Fruit fly (Drosophila melanogaster): ENCODE measurements around the gene CG13690.
A peak's percentile ranks its signal among the peaks of the same experiment; 100 is the strongest.

Gene CG13690

dm6 chr2L:439339-439738 is 19.9 kb upstream of the CG13690 start:
- no peak for TF ChIP-seq Dll (optimal IDR thresholded peaks at IDR 0.05)
- no peak for TF ChIP-seq psq (optimal IDR thresholded peaks at IDR 0.05)
- no peak for TF ChIP-seq pan (optimal IDR thresholded peaks at IDR 0.05)
- no peak for TF ChIP-seq usp (GFP tag; optimal IDR thresholded peaks at IDR 0.05)
- no peak for TF ChIP-seq EcR (GFP tag; optimal IDR thresholded peaks at IDR 0.05)
- TF ChIP-seq CG8478 (optimal IDR thresholded peaks at IDR 0.05), result no peak

dm6 chr2L:437498-437897 is 18.0 kb upstream of the CG13690 start:
- no peak for TF ChIP-seq Dll (optimal IDR thresholded peaks at IDR 0.05)
- TF ChIP-seq CG8478 (optimal IDR thresholded peaks at IDR 0.05), result no peak
- no peak for TF ChIP-seq pan (optimal IDR thresholded peaks at IDR 0.05)
- no peak for TF ChIP-seq psq (optimal IDR thresholded peaks at IDR 0.05)
- TF ChIP-seq EcR (GFP tag; optimal IDR thresholded peaks at IDR 0.05), result no peak
- no peak for TF ChIP-seq usp (GFP tag; optimal IDR thresholded peaks at IDR 0.05)

- TF ChIP-seq usp (GFP tag; optimal IDR thresholded peaks at IDR 0.05) (no peak), CG8478 (optimal IDR thresholded peaks at IDR 0.05) (no peak), Dll (optimal IDR thresholded peaks at IDR 0.05) (no peak), psq (optimal IDR thresholded peaks at IDR 0.05) (no peak), EcR (GFP tag; optimal IDR thresholded peaks at IDR 0.05) (no peak), pan (optimal IDR thresholded peaks at IDR 0.05) (no peak)
These were observed 15.9 kb upstream of the CG13690 start for dm6 chr2L:435311-435806.

dm6 chr2L:434439-434838 is 15.0 kb upstream of the CG13690 start:
- TF ChIP-seq psq (optimal IDR thresholded peaks at IDR 0.05) (no peak), EcR (GFP tag; optimal IDR thresholded peaks at IDR 0.05) (no peak), CG8478 (optimal IDR thresholded peaks at IDR 0.05) (no peak), Dll (optimal IDR thresholded peaks at IDR 0.05) (no peak), pan (optimal IDR thresholded peaks at IDR 0.05) (no peak), usp (GFP tag; optimal IDR thresholded peaks at IDR 0.05) (no peak)

- TF ChIP-seq pan (optimal IDR thresholded peaks at IDR 0.05) (no peak), CG8478 (optimal IDR thresholded peaks at IDR 0.05) (no peak), EcR (GFP tag; optimal IDR thresholded peaks at IDR 0.05) (no peak), psq (optimal IDR thresholded peaks at IDR 0.05) (no peak), Dll (optimal IDR thresholded peaks at IDR 0.05) (no peak), usp (GFP tag; optimal IDR thresholded peaks at IDR 0.05) (no peak)
These were observed 12.7 kb upstream of the CG13690 start for dm6 chr2L:432119-432518.

- no peak for TF ChIP-seq Dll (optimal IDR thresholded peaks at IDR 0.05)
- no peak for TF ChIP-seq EcR (GFP tag; optimal IDR thresholded peaks at IDR 0.05)
- no peak for TF ChIP-seq psq (optimal IDR thresholded peaks at IDR 0.05)
- no peak for TF ChIP-seq usp (GFP tag; optimal IDR thresholded peaks at IDR 0.05)
- TF ChIP-seq pan (optimal IDR thresholded peaks at IDR 0.05), result no peak
- TF ChIP-seq CG8478 (optimal IDR thresholded peaks at IDR 0.05), result no peak
These were observed 12.2 kb upstream of the CG13690 start for dm6 chr2L:431629-431984.

dm6 chr2L:430820-431628 is 11.6 kb upstream of the CG13690 start, which contains the start of gene ex:
TSS of gene ex (plus strand) at chr2L:431227.
- TF ChIP-seq Dll (optimal IDR thresholded peaks at IDR 0.05), result no peak
- TF ChIP-seq CG8478 (optimal IDR thresholded peaks at IDR 0.05), result no peak
- TF ChIP-seq psq (optimal IDR thresholded peaks at IDR 0.05), result no peak
- TF ChIP-seq usp (GFP tag; optimal IDR thresholded peaks at IDR 0.05), result no peak
- TF ChIP-seq EcR (GFP tag; optimal IDR thresholded peaks at IDR 0.05), result no peak
- TF ChIP-seq pan (optimal IDR thresholded peaks at IDR 0.05), result no peak

- no peak for TF ChIP-seq CG8478 (optimal IDR thresholded peaks at IDR 0.05)
- TF ChIP-seq pan (optimal IDR thresholded peaks at IDR 0.05), result peak; percentile 68
- no peak for TF ChIP-seq Dll (optimal IDR thresholded peaks at IDR 0.05)
These were observed 10.4 kb upstream of the CG13690 start for dm6 chr2L:429680-430484.

dm6 chr2L:428380-428989 is 9.0 kb upstream of the CG13690 start:
- TF ChIP-seq Dll (optimal IDR thresholded peaks at IDR 0.05) (no peak), EcR (GFP tag; optimal IDR thresholded peaks at IDR 0.05) (no peak), usp (GFP tag; optimal IDR thresholded peaks at IDR 0.05) (no peak), pan (optimal IDR thresholded peaks at IDR 0.05) (no peak), psq (optimal IDR thresholded peaks at IDR 0.05) (no peak), CG8478 (optimal IDR thresholded peaks at IDR 0.05) (no peak)

dm6 chr2L:427338-428234 is 8.1 kb upstream of the CG13690 start:
- no peak for TF ChIP-seq psq (optimal IDR thresholded peaks at IDR 0.05)
- peak; percentile 40 for TF ChIP-seq pan (optimal IDR thresholded peaks at IDR 0.05)

dm6 chr2L:426449-426848 is 7.0 kb upstream of the CG13690 start:
- no peak for TF ChIP-seq EcR (GFP tag; optimal IDR thresholded peaks at IDR 0.05)
- no peak for TF ChIP-seq pan (optimal IDR thresholded peaks at IDR 0.05)
- no peak for TF ChIP-seq Dll (optimal IDR thresholded peaks at IDR 0.05)
- TF ChIP-seq psq (optimal IDR thresholded peaks at IDR 0.05), result no peak
- no peak for TF ChIP-seq usp (GFP tag; optimal IDR thresholded peaks at IDR 0.05)
- no peak for TF ChIP-seq CG8478 (optimal IDR thresholded peaks at IDR 0.05)

Measured in whole organism.